Worm (Caenorhabditis elegans) whole organism, L4 larva: Measurements from ENCODE around the gene F11G11.13.

Experiments used
- F49E8.2 ChIP-seq: sonication (generic microtip); optimal IDR thresholded peaks from 2 replicates; lab custom pipeline; 2016; ENCODE audit warnings: missing compliant biosample characterization, mild to moderate bottlenecking, missing genetic modification characterization, borderline replicate concordance
- Y105C5A.15 ChIP-seq: fragments of 200-800 bp; sonication (Bioruptor generic); IDR thresholded peaks from 2 replicates; pipeline ENCODE4 v1.3.6; 2022; ENCODE audit warnings: missing genetic modification characterization, missing compliant biosample characterization
- Y5F2A.4 ChIP-seq: fragments of 200-800 bp; sonication (Bioruptor generic); optimal IDR thresholded peaks from 2 replicates; lab custom pipeline; 2018; ENCODE audit warnings: mild to moderate bottlenecking, missing genetic modification characterization, missing compliant biosample characterization
- Y75B8A.6 ChIP-seq: fragments of 200-800 bp; sonication (Bioruptor generic); IDR thresholded peaks from 2 replicates; pipeline ENCODE4 v1.3.6; 2022; ENCODE audit warnings: missing genetic modification reagents, missing genetic modification characterization, missing compliant biosample characterization
- aha-1 ChIP-seq: fragments of 150-350 bp; peaks from one replicate; lab custom pipeline; 2014; ENCODE audit warnings: missing biosample characterization, missing genetic modification characterization
- aly-2 ChIP-seq: sonication (generic microtip); optimal IDR thresholded peaks from 2 replicates; lab custom pipeline; 2018; ENCODE audit warnings: missing biosample characterization, missing genetic modification characterization
- ama-1 ChIP-seq: fragments of 150-350 bp; optimal IDR thresholded peaks from 2 replicates; lab custom pipeline; 2014; ENCODE audit warnings: inconsistent platforms, mixed read lengths
- ceh-62 ChIP-seq: sonication (generic microtip); optimal IDR thresholded peaks from 2 replicates; lab custom pipeline; 2017; ENCODE audit warnings: missing biosample characterization, missing genetic modification characterization
- daf-16 ChIP-seq, 3 experiments: sonication (generic microtip); optimal IDR thresholded peaks; 2 replicates each; lab custom pipeline; 2016 to 2017; ENCODE audit warnings: missing genetic modification characterization in 3 of 3, missing genetic modification reagents in 3 of 3, mild to moderate bottlenecking in 2 of 3, missing compliant biosample characterization in 2 of 3, missing biosample characterization in 1 of 3, moderate library complexity in 1 of 3
- daf-8 ChIP-seq: fragments of 200-800 bp; sonication (Bioruptor generic); IDR thresholded peaks from 2 replicates; pipeline ENCODE4 v1.3.6; 2022; ENCODE audit warnings: missing genetic modification characterization, missing compliant biosample characterization
- dmd-6 ChIP-seq: fragments of 200-800 bp; sonication (Bioruptor generic); IDR thresholded peaks from 2 replicates; pipeline ENCODE4 v1.3.6; 2022; ENCODE audit warnings: missing genetic modification reagents, missing genetic modification characterization, missing compliant biosample characterization
- dmd-9 ChIP-seq: fragments of 200-800 bp; sonication (Bioruptor generic); IDR thresholded peaks from 2 replicates; pipeline ENCODE4 v1.3.6; 2022; ENCODE audit warnings: missing genetic modification reagents, missing genetic modification characterization, missing compliant biosample characterization
- dve-1 ChIP-seq: sonication (generic microtip); optimal IDR thresholded peaks from 2 replicates; lab custom pipeline; 2017; ENCODE audit warnings: antibody characterized with exemption, mild to moderate bottlenecking, missing genetic modification characterization, missing compliant biosample characterization; ENCODE audit not compliant: insufficient read depth
- hlh-11 ChIP-seq: fragments of 200-800 bp; sonication (Bioruptor generic); optimal IDR thresholded peaks from 2 replicates; lab custom pipeline; 2018; ENCODE audit warnings: mild to moderate bottlenecking, missing genetic modification characterization, missing compliant biosample characterization
- hlh-30 ChIP-seq: sonication (generic microtip); optimal IDR thresholded peaks from 2 replicates; lab custom pipeline; 2017; ENCODE audit warnings: antibody characterized with exemption, mild to moderate bottlenecking, missing genetic modification characterization, missing compliant biosample characterization; ENCODE audit not compliant: insufficient read depth
- hmg-1.1 ChIP-seq: fragments of 200-800 bp; sonication (Bioruptor generic); IDR thresholded peaks from 2 replicates; pipeline ENCODE4 v1.3.6; 2022; ENCODE audit warnings: missing genetic modification reagents, missing genetic modification characterization, missing compliant biosample characterization
- lin-1 ChIP-seq: fragments of 200-800 bp; sonication (Bioruptor generic); IDR thresholded peaks from 2 replicates; pipeline ENCODE4 v1.3.6; 2022; ENCODE audit warnings: missing genetic modification reagents, missing genetic modification characterization, missing compliant biosample characterization
- lin-15B ChIP-seq: fragments of 150-350 bp; sonication (generic microtip); optimal IDR thresholded peaks from 3 replicates; lab custom pipeline; 2014; ENCODE audit warnings: missing biosample characterization, missing genetic modification characterization
- lin-29 ChIP-seq: fragments of 200-800 bp; sonication (Bioruptor generic); IDR thresholded peaks from 2 replicates; pipeline ENCODE4 v1.3.6; 2022; ENCODE audit warnings: missing genetic modification reagents, missing genetic modification characterization, missing compliant biosample characterization
- madf-5 ChIP-seq, 2 experiments: fragments of 200-800 bp; sonication (Bioruptor generic); IDR thresholded peaks; 2 replicates each; pipeline ENCODE4 v1.3.6; 2022; ENCODE audit warnings: missing compliant biosample characterization in 2 of 2, missing genetic modification characterization in 2 of 2
- mes-2 ChIP-seq: sonication (generic microtip); optimal IDR thresholded peaks from 2 replicates; lab custom pipeline; 2016; ENCODE audit warnings: missing genotype, mild to moderate bottlenecking, missing genetic modification characterization, missing compliant biosample characterization; ENCODE audit not compliant: poor library complexity, severe bottlenecking
- mxl-3 ChIP-seq: fragments of 200-800 bp; sonication (Bioruptor generic); optimal IDR thresholded peaks from 2 replicates; lab custom pipeline; 2018; ENCODE audit warnings: mild to moderate bottlenecking, missing genetic modification characterization, missing compliant biosample characterization
- nhr-102 ChIP-seq: sonication (generic microtip); optimal IDR thresholded peaks from 2 replicates; lab custom pipeline; 2016; ENCODE audit warnings: mild to moderate bottlenecking, missing genetic modification characterization, moderate library complexity, missing compliant biosample characterization
- nhr-111 ChIP-seq: fragments of 200-800 bp; sonication (Bioruptor generic); optimal IDR thresholded peaks from 2 replicates; lab custom pipeline; 2018; ENCODE audit warnings: mild to moderate bottlenecking, missing genetic modification characterization, missing compliant biosample characterization
- nhr-237 ChIP-seq: sonication (generic microtip); optimal IDR thresholded peaks from 2 replicates; lab custom pipeline; 2017; ENCODE audit warnings: missing biosample characterization, missing genetic modification characterization
- nhr-28 ChIP-seq: fragments of 150-350 bp; optimal IDR thresholded peaks from 2 replicates; lab custom pipeline; 2014; ENCODE audit warnings: missing biosample characterization, missing genetic modification characterization
- nhr-41 ChIP-seq: fragments of 200-800 bp; sonication (Bioruptor generic); IDR thresholded peaks from 2 replicates; pipeline ENCODE4 v1.3.6; 2022; ENCODE audit warnings: missing genetic modification reagents, missing genetic modification characterization, missing compliant biosample characterization
- nhr-42 ChIP-seq: fragments of 200-800 bp; sonication (Bioruptor generic); IDR thresholded peaks from 2 replicates; pipeline ENCODE4 v1.3.6; 2022; ENCODE audit warnings: missing genetic modification characterization, missing compliant biosample characterization
- nhr-6 ChIP-seq: fragments of 150-350 bp; optimal IDR thresholded peaks from 2 replicates; lab custom pipeline; 2014; ENCODE audit warnings: missing biosample characterization, missing genetic modification characterization
- nhr-77 ChIP-seq: fragments of 150-350 bp; optimal IDR thresholded peaks from 2 replicates; lab custom pipeline; 2014; ENCODE audit warnings: missing biosample characterization, missing genetic modification characterization
- pha-4 ChIP-seq, 2 experiments: fragments of 150-350 bp in 1 of 2; fragments of 200-800 bp in 1 of 2; sonication (Bioruptor generic) in 1 of 2; IDR thresholded peaks in 1 of 2; optimal IDR thresholded peaks in 1 of 2; 2 replicates each; pipeline versions ENCODE4 v1.3.6 to Lab custom; 2014 to 2022; ENCODE audit warnings: missing genetic modification characterization in 2 of 2, missing genetic modification reagents in 2 of 2, missing biosample characterization in 1 of 2, missing compliant biosample characterization in 1 of 2
- pqm-1 ChIP-seq: sonication (generic microtip); optimal IDR thresholded peaks from 2 replicates; lab custom pipeline; 2017; ENCODE audit warnings: missing biosample characterization, missing genetic modification characterization
- rbr-2 ChIP-seq: sonication (generic microtip); optimal IDR thresholded peaks from 2 replicates; lab custom pipeline; 2016; ENCODE audit warnings: missing genotype, missing genetic modification characterization, missing compliant biosample characterization
- saeg-2 ChIP-seq: fragments of 200-800 bp; sonication (Bioruptor generic); IDR thresholded peaks from 2 replicates; pipeline ENCODE4 v1.3.6; 2022; ENCODE audit warnings: missing genetic modification reagents, missing genetic modification characterization, missing compliant biosample characterization
- set-16 ChIP-seq: fragments of 200-800 bp; sonication (Bioruptor generic); IDR thresholded peaks from 2 replicates; pipeline ENCODE4 v1.3.6; 2022; ENCODE audit warnings: missing genetic modification reagents, missing genetic modification characterization, missing compliant biosample characterization
- spr-3 ChIP-seq: fragments of 200-800 bp; sonication (Bioruptor generic); optimal IDR thresholded peaks from 2 replicates; lab custom pipeline; 2018; ENCODE audit warnings: mild to moderate bottlenecking, missing genetic modification characterization, missing compliant biosample characterization
- tag-97 ChIP-seq: fragments of 200-800 bp; sonication (Bioruptor generic); IDR thresholded peaks from 2 replicates; pipeline ENCODE4 v1.3.6; 2022; ENCODE audit warnings: missing genetic modification characterization, missing compliant biosample characterization
- unc-39 ChIP-seq: sonication (generic microtip); optimal IDR thresholded peaks from 2 replicates; lab custom pipeline; 2017; ENCODE audit warnings: missing biosample characterization, missing genetic modification characterization
- unc-62 ChIP-seq, 3 experiments: fragments of 150-350 bp in 1 of 3; sonication (generic microtip); optimal IDR thresholded peaks in 2 of 3; peaks in 1 of 3; 1 replicate in 1 of 3; 2 replicates in 2 of 3; lab custom pipeline; 2014 to 2017; ENCODE audit warnings: missing biosample characterization in 3 of 3, missing genetic modification characterization in 3 of 3, missing genetic modification reagents in 3 of 3, missing genotype in 1 of 3
- vab-7 ChIP-seq: fragments of 200-800 bp; sonication (Bioruptor generic); IDR thresholded peaks from 2 replicates; pipeline ENCODE4 v1.3.6; 2022; ENCODE audit warnings: missing genetic modification reagents, missing genetic modification characterization, missing compliant biosample characterization
- zfp-2 ChIP-seq: sonication (generic microtip); optimal IDR thresholded peaks from 2 replicates; lab custom pipeline; 2016; ENCODE audit warnings: mild to moderate bottlenecking, missing genetic modification characterization, missing compliant biosample characterization
- zip-2 ChIP-seq: fragments of 150-350 bp; optimal IDR thresholded peaks from 2 replicates; lab custom pipeline; 2014; ENCODE audit warnings: missing biosample characterization, missing genetic modification characterization

Gene F11G11.13

DNA sequence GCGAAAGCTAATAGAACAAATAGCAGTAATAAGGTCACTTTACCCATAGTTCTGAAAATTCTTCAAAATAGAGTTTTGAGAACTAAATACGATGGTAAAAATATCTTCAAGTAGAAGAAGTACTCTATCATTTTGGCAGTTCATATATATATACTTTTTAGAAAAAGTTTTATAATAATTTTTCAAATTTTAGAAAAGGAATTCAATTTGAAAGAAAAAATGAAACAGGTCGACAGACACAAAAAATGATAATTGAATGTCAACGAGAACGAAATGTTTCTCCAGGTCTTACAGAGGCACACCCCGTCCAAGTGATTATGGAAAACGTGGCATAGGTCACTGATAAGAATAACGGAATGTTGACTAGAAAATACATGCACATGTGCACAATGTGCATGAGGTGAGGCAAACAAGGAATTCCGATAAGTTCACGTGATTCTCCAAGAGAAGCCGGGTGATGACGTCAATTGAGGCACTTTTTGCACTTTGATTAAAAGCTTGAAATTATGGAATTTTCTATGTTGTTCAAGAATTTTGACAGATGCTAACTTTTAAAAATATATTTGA, 49.3 kb upstream of the F11G11.13 start, which contains the start of gene aagr-2 (continued):
- TF ChIP-seq tag-97 (GFP tag; lab: Robert Waterston, UW) (no peak), lin-29 (no peak), dve-1 (tag; lab: Kevin White, UChicago) (peak; percentile 85), dmd-9 (GFP tag; lab: Robert Waterston, UW) (no peak), nhr-41 (peak; percentile 77; the same call in 1 of the 2 replicates), nhr-6 (no peak), hlh-30 (peak; percentile 62), spr-3 (GFP tag; lab: Kevin White, UChicago) (no peak), F49E8.2 (no peak), nhr-42 (GFP tag; lab: Robert Waterston, UW) (no peak), nhr-102 (tag; lab: Kevin White, UChicago) (peak; percentile 46), dmd-6 (GFP tag; lab: Robert Waterston, UW) (peak; percentile 99), saeg-2 (GFP tag; lab: Robert Waterston, UW) (peak; percentile 60; the same call in 1 of the 2 replicates), mxl-3 (peak; percentile 75), mes-2 (tag; lab: Kevin White, UChicago) (peak; percentile 37), set-16 (GFP tag; lab: Robert Waterston, UW) (no peak), ama-1 (lab: Kevin White, UChicago) (no peak), aly-2 (tag; lab: Kevin White, UChicago) (no peak), nhr-237 (no peak), daf-16 (GFP tag; optimal IDR thresholded peaks at IDR 0.05; lab: Kevin White, UChicago) (peak in 1 of 2 experiments; percentile 2), daf-16 (tag; optimal IDR thresholded peaks at IDR 0.05; lab: Kevin White, UChicago) (peak; percentile 94)

DNA sequence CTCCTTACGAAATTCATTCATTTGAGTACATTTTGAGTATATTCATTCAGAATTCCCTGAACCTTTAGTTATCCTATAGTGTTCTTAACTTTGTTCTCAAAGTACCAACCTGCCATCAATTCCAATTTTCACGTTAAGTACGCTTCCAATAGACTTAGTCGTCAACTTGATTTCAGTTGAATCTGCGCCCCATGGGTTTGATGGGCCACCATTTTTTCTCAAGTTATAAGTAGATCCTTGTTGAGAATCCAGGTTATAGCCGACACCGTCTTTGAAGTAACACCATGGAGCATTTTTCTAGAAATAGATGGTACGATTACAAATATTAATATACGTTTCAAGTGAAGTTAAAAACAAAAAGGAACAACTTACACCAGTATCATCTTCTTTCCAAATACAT, 48.8 kb upstream of the F11G11.13 start:
- TF ChIP-seq nhr-111 (no peak), ceh-62 (no peak), nhr-102 (tag; lab: Kevin White, UChicago) (no peak), unc-62 (GFP tag; optimal IDR thresholded peaks at IDR 0.05 in 1 of 2; lab: Kevin White, UChicago) (peak in 1 of 2 experiments; percentile 96), unc-62 (tag; optimal IDR thresholded peaks at IDR 0.05; lab: Kevin White, UChicago) (no peak), nhr-42 (GFP tag; lab: Robert Waterston, UW) (no peak), aha-1 (tag; lab: Kevin White, UChicago) (peak; percentile 12), daf-8 (GFP tag; lab: Robert Waterston, UW) (no peak), zip-2 (tag; lab: Kevin White, UChicago) (no peak)

DNA sequence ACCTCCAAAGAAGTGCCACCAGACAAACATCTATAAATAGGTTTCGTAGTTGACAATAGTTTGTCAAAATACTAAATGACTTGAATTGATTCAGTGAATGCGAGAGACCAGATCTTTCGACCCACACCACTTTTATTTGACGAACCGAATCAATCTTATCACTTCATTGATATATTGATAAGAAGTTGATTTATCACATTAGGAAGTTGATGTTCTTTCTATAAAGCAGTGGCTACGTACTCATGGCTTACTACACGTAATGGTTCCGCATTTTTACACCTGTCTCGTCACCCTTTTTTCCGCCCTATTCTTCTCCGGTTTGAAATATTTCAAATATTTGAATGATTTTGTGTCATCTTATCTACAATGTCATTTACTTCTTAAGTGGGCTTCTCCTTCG, 44.6 kb upstream of the F11G11.13 start:
- TF ChIP-seq spr-3 (GFP tag; lab: Kevin White, UChicago) (no peak), hlh-11 (tag; lab: Kevin White, UChicago) (peak; percentile 6), lin-15B (tag; lab: Kevin White, UChicago) (no peak), rbr-2 (no peak), Y105C5A.15 (GFP tag; lab: Robert Waterston, UW) (no peak), nhr-41 (no peak), unc-62 (GFP tag; optimal IDR thresholded peaks at IDR 0.05 in 1 of 2; lab: Kevin White, UChicago) (no peak), unc-62 (tag; optimal IDR thresholded peaks at IDR 0.05; lab: Kevin White, UChicago) (no peak), lin-1 (GFP tag; lab: Robert Waterston, UW) (no peak), tag-97 (GFP tag; lab: Robert Waterston, UW) (no peak), dve-1 (tag; lab: Kevin White, UChicago) (peak; percentile 42), pha-4 (GFP tag; IDR thresholded peaks at IDR 0.05; lab: Robert Waterston, UW) (no peak), pha-4 (tag; optimal IDR thresholded peaks at IDR 0.05; lab: Kevin White, UChicago) (no peak), dmd-6 (GFP tag; lab: Robert Waterston, UW) (no peak), Y75B8A.6 (GFP tag; lab: Robert Waterston, UW) (no peak), zfp-2 (tag; lab: Kevin White, UChicago) (no peak), vab-7 (GFP tag; lab: Robert Waterston, UW) (no peak), unc-39 (tag; lab: Kevin White, UChicago) (no peak), aly-2 (tag; lab: Kevin White, UChicago) (no peak), nhr-28 (tag; lab: Kevin White, UChicago) (peak; percentile 17), nhr-102 (tag; lab: Kevin White, UChicago) (no peak), pqm-1 (tag; lab: Kevin White, UChicago) (peak; percentile 63), hmg-1.1 (GFP tag; lab: Robert Waterston, UW) (no peak), Y5F2A.4 (GFP tag; lab: Kevin White, UChicago) (no peak), nhr-77 (no peak), madf-5 (GFP tag; IDR thresholded peaks at IDR 0.05; lab: Robert Waterston, UW) (no peak)
